Fruit fly (Drosophila melanogaster) whole organism, wandering third instar larva: ENCODE measurements around the gene Teh1.

Experiments
- Abd-B ChIP-seq: fragments of >200 bp; optimal IDR thresholded peaks from 2 replicates; lab custom pipeline; 2017; ENCODE audit warnings: missing biosample characterization, missing genetic modification characterization
- CG32264 ChIP-seq: fragments of 200-800 bp; sonication (Bioruptor generic); optimal IDR thresholded peaks from 2 replicates; lab custom pipeline; 2016; ENCODE audit warnings: missing biosample characterization, missing genetic modification characterization
- CG9705 ChIP-seq: fragments of 200-800 bp; sonication (Bioruptor generic); optimal IDR thresholded peaks from 2 replicates; lab custom pipeline; 2018; ENCODE audit warnings: missing biosample characterization, mild to moderate bottlenecking, missing genetic modification characterization
- CrebA ChIP-seq: fragments of 200-800 bp; sonication (Bioruptor generic); optimal IDR thresholded peaks from 2 replicates; lab custom pipeline; 2016; ENCODE audit warnings: missing biosample characterization, mild to moderate bottlenecking, missing genetic modification characterization, borderline replicate concordance
- Dif ChIP-seq: fragments of 200-275, 200-300 bp; sonication (Bioruptor generic); optimal IDR thresholded peaks from 2 replicates; lab custom pipeline; 2018; ENCODE audit warnings: missing biosample characterization, missing genetic modification characterization; ENCODE audit not compliant: partially characterized antibody
- GATAd ChIP-seq: sonication (Bioruptor generic); optimal IDR thresholded peaks from 2 replicates; lab custom pipeline; 2016; ENCODE audit warnings: missing biosample characterization, missing genetic modification characterization
- HLH106 ChIP-seq: fragments of 200-800 bp; optimal IDR thresholded peaks from 3 replicates; lab custom pipeline; 2019; ENCODE audit warnings: missing biosample characterization, mild to moderate bottlenecking, missing genetic modification characterization, moderate library complexity
- Hnf4 ChIP-seq: fragments of 200-800 bp; sonication (Bioruptor generic); optimal IDR thresholded peaks from 2 replicates; lab custom pipeline; 2016; ENCODE audit warnings: missing biosample characterization, mild to moderate bottlenecking, missing genetic modification characterization
- Hr78 ChIP-seq: fragments of >200 bp; optimal IDR thresholded peaks from 2 replicates; lab custom pipeline; 2017; ENCODE audit warnings: missing biosample characterization, missing genetic modification characterization
- Hr83 ChIP-seq: fragments of 200-300 bp; sonication (Bioruptor generic); optimal IDR thresholded peaks from 2 replicates; lab custom pipeline; 2016; ENCODE audit warnings: missing biosample characterization, mild to moderate bottlenecking, missing genetic modification characterization, moderate library complexity; ENCODE audit not compliant: poor library complexity, severe bottlenecking
- Jra ChIP-seq: sonication (Bioruptor generic); optimal IDR thresholded peaks from 2 replicates; lab custom pipeline; 2016; ENCODE audit warnings: missing biosample characterization, missing genetic modification characterization
- Mio ChIP-seq: sonication (Bioruptor generic); optimal IDR thresholded peaks from 2 replicates; lab custom pipeline; 2016; ENCODE audit warnings: missing biosample characterization, missing genetic modification characterization
- Myc ChIP-seq: fragments of >200 bp; optimal IDR thresholded peaks from 2 replicates; lab custom pipeline; 2017
- N ChIP-seq: fragments of >200 bp; optimal IDR thresholded peaks from 2 replicates; lab custom pipeline; 2018; ENCODE audit warnings: missing biosample characterization, missing external identifiers, missing genetic modification characterization
- OdsH ChIP-seq: fragments of 200-800 bp; sonication (Bioruptor generic); optimal IDR thresholded peaks from 2 replicates; lab custom pipeline; 2016; ENCODE audit warnings: missing biosample characterization, mild to moderate bottlenecking, missing genetic modification characterization
- Rel ChIP-seq, 2 experiments: fragments of 200-800 bp; sonication (Bioruptor generic) in 1 of 2; optimal IDR thresholded peaks; 2 replicates in 1 of 2; 3 replicates in 1 of 2; lab custom pipeline; 2016 to 2019; ENCODE audit warnings: mild to moderate bottlenecking in 2 of 2, missing biosample characterization in 2 of 2, missing genetic modification characterization in 2 of 2, moderate library complexity in 1 of 2
- Sp1 ChIP-seq: fragments of 200-800 bp; sonication (Bioruptor generic); optimal IDR thresholded peaks from 3 replicates; lab custom pipeline; 2019; ENCODE audit warnings: missing biosample characterization, mild to moderate bottlenecking, missing genetic modification characterization, moderate library complexity
- Vsx2 ChIP-seq: fragments of 200-300, 225-300 bp; sonication (Bioruptor generic); optimal IDR thresholded peaks from 2 replicates; lab custom pipeline; 2018; ENCODE audit warnings: missing biosample characterization, missing genetic modification characterization; ENCODE audit not compliant: partially characterized antibody
- br ChIP-seq: fragments of 200-800 bp; sonication (Bioruptor generic); optimal IDR thresholded peaks from 2 replicates; lab custom pipeline; 2016; ENCODE audit warnings: missing biosample characterization, missing genetic modification characterization
- brk ChIP-seq: fragments of 200-800 bp; sonication (Bioruptor generic); optimal IDR thresholded peaks from 2 replicates; lab custom pipeline; 2016; ENCODE audit warnings: missing biosample characterization, mild to moderate bottlenecking, missing genetic modification characterization
- dl ChIP-seq, 2 experiments: fragments of 175-275, 200-275 bp in 1 of 2; fragments of 200-275 bp in 1 of 2; sonication (Bioruptor generic); optimal IDR thresholded peaks; lab custom pipeline; 2018; ENCODE audit warnings: mild to moderate bottlenecking in 2 of 2, missing biosample characterization in 2 of 2, missing genetic modification characterization in 2 of 2, moderate library complexity in 2 of 2; ENCODE audit not compliant: partially characterized antibody in 2 of 2, insufficient read depth in 1 of 2
- dmrt93B ChIP-seq: fragments of 200-800 bp; sonication (Bioruptor generic); optimal IDR thresholded peaks from 2 replicates; lab custom pipeline; 2018; ENCODE audit warnings: missing biosample characterization, mild to moderate bottlenecking, missing genetic modification characterization
- dsf ChIP-seq: sonication (Bioruptor generic); optimal IDR thresholded peaks from 2 replicates; lab custom pipeline; 2016; ENCODE audit warnings: missing biosample characterization, missing genetic modification characterization, borderline replicate concordance
- ey ChIP-seq: fragments of 200-800 bp; sonication (Bioruptor generic); optimal IDR thresholded peaks from 2 replicates; lab custom pipeline; 2016; ENCODE audit warnings: missing biosample characterization, missing genetic modification characterization
- foxo ChIP-seq, 2 experiments: fragments of 200-800 bp; sonication (Bioruptor generic); optimal IDR thresholded peaks; 2 replicates in 1 of 2; 3 replicates in 1 of 2; lab custom pipeline; 2016 to 2017; ENCODE audit warnings: missing biosample characterization in 2 of 2, missing genetic modification characterization in 2 of 2
- fru ChIP-seq: fragments of 200-800 bp; sonication (Bioruptor generic); optimal IDR thresholded peaks from 3 replicates; lab custom pipeline; 2016; ENCODE audit warnings: missing biosample characterization, mild to moderate bottlenecking, missing genetic modification characterization
- h ChIP-seq: fragments of 200-800 bp; sonication (Bioruptor generic); optimal IDR thresholded peaks from 3 replicates; lab custom pipeline; 2016; ENCODE audit warnings: missing biosample characterization, mild to moderate bottlenecking, missing genetic modification characterization
- jim ChIP-seq: fragments of 175-275, 200-325 bp; sonication (Bioruptor generic); optimal IDR thresholded peaks from 2 replicates; lab custom pipeline; 2016; ENCODE audit warnings: missing biosample characterization, mild to moderate bottlenecking, missing genetic modification characterization
- lola ChIP-seq: fragments of >200 bp; optimal IDR thresholded peaks from 2 replicates; lab custom pipeline; 2017; ENCODE audit warnings: missing biosample characterization, missing genetic modification characterization
- pan ChIP-seq: fragments of >200 bp; optimal IDR thresholded peaks from 2 replicates; lab custom pipeline; 2017
- psq ChIP-seq: fragments of 200-800 bp; sonication (Bioruptor generic); optimal IDR thresholded peaks from 3 replicates; lab custom pipeline; 2017; ENCODE audit warnings: missing biosample characterization, mild to moderate bottlenecking, missing genetic modification characterization, moderate library complexity
- rgr ChIP-seq: fragments of 200-800 bp; sonication (Bioruptor generic); optimal IDR thresholded peaks from 3 replicates; lab custom pipeline; 2016; ENCODE audit warnings: missing biosample characterization, mild to moderate bottlenecking, missing genetic modification characterization
- sage ChIP-seq: fragments of 200-800 bp; sonication (Bioruptor generic); optimal IDR thresholded peaks from 2 replicates; lab custom pipeline; 2016; ENCODE audit warnings: missing biosample characterization, mild to moderate bottlenecking, missing genetic modification characterization
- sv ChIP-seq: fragments of 200-800 bp; sonication (Bioruptor generic); optimal IDR thresholded peaks from 3 replicates; lab custom pipeline; 2016; ENCODE audit warnings: missing biosample characterization, missing genetic modification characterization
- tai ChIP-seq: sonication (Bioruptor generic); optimal IDR thresholded peaks from 2 replicates; lab custom pipeline; 2016; ENCODE audit warnings: missing biosample characterization, missing genetic modification characterization
- woc ChIP-seq: sonication (Bioruptor generic); optimal IDR thresholded peaks from 2 replicates; lab custom pipeline; 2016; ENCODE audit warnings: missing biosample characterization, mild to moderate bottlenecking, missing genetic modification characterization

Gene Teh1

DNA sequence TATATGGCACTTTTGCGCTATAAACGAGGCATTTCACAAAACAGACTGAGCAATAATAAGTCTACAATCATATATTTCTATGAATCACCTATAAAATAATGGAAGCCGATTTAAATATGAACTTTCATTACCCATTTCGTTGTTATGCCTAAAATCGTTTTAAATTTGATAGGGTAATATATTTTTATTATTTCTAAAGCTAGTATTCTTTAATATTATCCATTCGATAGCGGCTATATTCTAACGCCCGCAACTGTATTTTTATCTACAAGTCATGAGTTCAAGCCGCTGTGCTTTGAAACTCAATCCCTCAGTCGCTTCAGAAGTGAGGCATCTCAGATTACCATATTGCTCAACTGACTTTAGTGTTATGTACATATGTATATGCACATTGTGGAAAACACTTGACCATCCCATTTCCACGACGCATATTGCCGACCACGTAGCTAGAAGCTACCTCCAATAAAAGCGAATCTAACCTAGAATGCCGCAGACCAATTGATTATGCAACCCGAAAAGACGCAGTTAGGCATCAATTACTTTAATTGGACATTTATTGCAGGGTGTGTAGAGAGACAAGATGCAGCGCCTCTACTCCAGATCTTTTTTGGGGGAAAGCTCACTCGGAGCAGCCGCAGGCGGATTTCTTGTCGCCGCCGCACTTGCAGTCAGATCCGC is 84.5 kb downstream of the Teh1 start:
- TF ChIP-seq Hnf4 (peak; percentile 33), fru (GFP tag; lab: Kevin White, UChicago) (no peak), Mio (GFP tag; lab: Kevin White, UChicago) (no peak)
- TF ChIP-seq, all 38 proteins: peak for 1

DNA sequence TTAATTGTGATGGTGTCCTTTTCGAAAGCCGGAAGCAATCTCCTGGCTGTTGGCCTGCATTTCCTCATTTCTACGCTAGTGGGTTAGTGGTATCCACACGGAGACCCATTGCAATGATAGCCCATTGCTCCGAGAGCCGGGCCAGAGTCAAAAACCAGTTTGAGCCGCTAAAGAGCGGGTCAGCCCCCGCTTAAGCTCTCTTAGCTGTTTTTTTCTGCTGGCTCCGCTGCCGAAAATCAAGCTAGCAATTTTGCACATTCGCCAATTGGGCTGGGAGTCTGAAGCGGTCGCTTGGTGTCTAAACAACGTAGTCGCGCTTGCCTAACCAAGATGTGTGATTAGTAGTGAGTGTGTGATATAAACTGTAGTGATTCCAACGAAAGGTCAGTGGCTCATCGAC is 88.2 kb downstream of the Teh1 start, which contains the start of gene CG12947:
Gene CG12947 (plus strand): TSS at position 301 of the 400 bp plus-strand sequence.
- no peak for TF ChIP-seq Vsx2
- TF ChIP-seq pan (lab: Kevin White, UChicago), result no peak
- TF ChIP-seq rgr (GFP tag; lab: Kevin White, UChicago), result no peak
- TF ChIP-seq CrebA, result no peak
- TF ChIP-seq Rel (GFP tag; optimal IDR thresholded peaks at IDR 0.05; lab: Kevin White, UChicago), result no peak
- no peak for TF ChIP-seq Rel (tag; optimal IDR thresholded peaks at IDR 0.05; lab: Kevin White, UChicago)
- TF ChIP-seq h (GFP tag; lab: Kevin White, UChicago), result no peak
- no peak for TF ChIP-seq fru (GFP tag; lab: Kevin White, UChicago)
- no peak for TF ChIP-seq ey (GFP tag; lab: Kevin White, UChicago)
- no peak for TF ChIP-seq lola (GFP tag; lab: Kevin White, UChicago)
- no peak for TF ChIP-seq Dif (GFP tag; lab: Kevin White, UChicago)
- no peak for TF ChIP-seq CG9705
- TF ChIP-seq Jra (GFP tag; lab: Kevin White, UChicago), result no peak
- no peak for TF ChIP-seq Myc (lab: Kevin White, UChicago)
- TF ChIP-seq foxo (GFP tag; optimal IDR thresholded peaks at IDR 0.05; lab: Kevin White, UChicago), result no peak
- TF ChIP-seq tai (GFP tag; lab: Kevin White, UChicago), result no peak
- TF ChIP-seq, all 38 proteins: peak for 0

DNA sequence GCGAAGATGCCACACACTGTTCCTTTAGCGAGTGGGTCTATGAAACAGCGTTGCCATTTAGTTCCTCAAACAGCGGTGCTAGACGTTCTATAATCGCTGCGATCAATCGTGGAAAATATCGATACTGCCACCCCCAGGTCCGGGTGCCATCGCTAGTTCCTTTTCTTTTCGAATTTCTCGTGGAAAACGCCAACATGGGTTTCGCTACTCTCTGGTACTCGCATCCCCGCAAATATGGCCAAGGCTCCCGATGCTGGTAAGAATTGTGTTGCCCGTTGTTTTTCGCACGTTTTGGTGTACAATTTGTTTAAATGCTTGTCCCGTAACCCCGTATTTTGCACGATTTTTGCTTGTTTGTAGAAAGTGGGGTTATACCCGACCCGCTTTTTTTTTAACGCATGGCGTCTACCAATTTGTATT is 90.0 kb downstream of the Teh1 start, which contains the start of gene RpS29:
Gene RpS29 (plus strand): TSS at position 102 of the 420 bp plus-strand sequence.
- peak; percentile 67 for TF ChIP-seq Jra (GFP tag; lab: Kevin White, UChicago)
- TF ChIP-seq sage (GFP tag; lab: Kevin White, UChicago), result no peak
- no peak for TF ChIP-seq Rel (GFP tag; optimal IDR thresholded peaks at IDR 0.05; lab: Kevin White, UChicago)
- TF ChIP-seq Rel (tag; optimal IDR thresholded peaks at IDR 0.05; lab: Kevin White, UChicago), result peak; percentile 69
- peak; percentile 87 for TF ChIP-seq rgr (GFP tag; lab: Kevin White, UChicago)
- no peak for TF ChIP-seq brk (GFP tag; lab: Kevin White, UChicago)
- TF ChIP-seq sv (GFP tag; lab: Kevin White, UChicago), result peak; percentile 83
- no peak for TF ChIP-seq pan (lab: Kevin White, UChicago)
- peak; percentile 72 for TF ChIP-seq fru (GFP tag; lab: Kevin White, UChicago)
- TF ChIP-seq CrebA, result no peak
- peak; percentile 85 for TF ChIP-seq CG9705
- peak; percentile 28 for TF ChIP-seq Dif (GFP tag; lab: Kevin White, UChicago)
- peak; percentile 83 for TF ChIP-seq br
- TF ChIP-seq h (GFP tag; lab: Kevin White, UChicago), result peak; percentile 86
- TF ChIP-seq jim (GFP tag; lab: Kevin White, UChicago), result peak; percentile 92
- peak; percentile 72 for TF ChIP-seq HLH106 (tag; lab: Kevin White, UChicago)
- TF ChIP-seq Sp1, result peak; percentile 72
- TF ChIP-seq tai (GFP tag; lab: Kevin White, UChicago), result no peak
- peak; percentile 70 for TF ChIP-seq Myc (lab: Kevin White, UChicago)
- peak; percentile 74 for TF ChIP-seq dmrt93B (GFP tag; lab: Kevin White, UChicago)
- no peak for TF ChIP-seq dl (GFP tag; optimal IDR thresholded peaks at IDR 0.05; lab: Kevin White, UChicago; ENCODE audit: insufficient read depth in 1 of 2, partially characterized antibody in 2 of 2)
- TF ChIP-seq Hnf4, result peak; percentile 84
- TF ChIP-seq OdsH (GFP tag; lab: Kevin White, UChicago), result peak; percentile 73
- TF ChIP-seq Vsx2, result no peak
- peak; percentile 48 for TF ChIP-seq dsf (GFP tag; lab: Kevin White, UChicago)
- no peak for TF ChIP-seq GATAd (GFP tag; lab: Kevin White, UChicago)
- TF ChIP-seq ey (GFP tag; lab: Kevin White, UChicago), result peak; percentile 77
- peak; percentile 98 for TF ChIP-seq Hr83 (GFP tag; lab: Kevin White, UChicago)
- TF ChIP-seq CG32264 (GFP tag; lab: Kevin White, UChicago), result no peak
- peak in 1 of 2 experiments; percentile 91 for TF ChIP-seq foxo (GFP tag; optimal IDR thresholded peaks at IDR 0.05; lab: Kevin White, UChicago)
- no peak for TF ChIP-seq woc (GFP tag; lab: Kevin White, UChicago)
- no peak for TF ChIP-seq N
- TF ChIP-seq psq (GFP tag; lab: Kevin White, UChicago), result peak; percentile 68
- TF ChIP-seq Hr78 (GFP tag; lab: Kevin White, UChicago), result no peak
- TF ChIP-seq lola (GFP tag; lab: Kevin White, UChicago), result no peak
- TF ChIP-seq Abd-B, result no peak
